Worm (Caenorhabditis elegans): ENCODE results near the gene M60.4.
A peak's percentile ranks its signal among the peaks of the same experiment; 100 is the strongest.

Gene M60.4

DNA sequence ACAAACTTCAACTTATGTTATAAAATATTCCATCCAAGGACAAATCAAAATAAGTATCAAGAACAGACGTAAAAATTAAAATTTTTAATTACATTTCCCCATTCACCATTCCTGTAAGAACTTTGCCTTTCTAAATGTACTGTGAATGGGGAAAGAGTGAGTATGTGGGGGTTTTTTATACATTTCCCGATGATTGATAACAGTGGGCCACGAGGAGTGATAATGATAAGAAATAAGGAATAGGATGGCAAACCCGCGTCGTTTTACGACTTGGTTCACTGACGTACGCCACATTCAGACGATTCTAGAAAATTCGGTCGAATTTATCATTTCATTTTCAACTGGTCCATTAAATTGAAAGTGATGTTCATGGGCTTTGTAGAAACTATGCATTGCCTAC, 25.1 kb downstream of the M60.4 start, which contains the start of gene cdd-1:
Gene cdd-1, minus strand, starts transcription at position 151 of the 400 bp plus-strand sequence.
- TF ChIP-seq med-1 (GFP tag; optimal IDR thresholded peaks at IDR 0.05; ENCODE audit: insufficient read depth) (no peak), klf-2 (GFP tag; conservative IDR thresholded peaks at IDR 0.05) (no peak), T22C8.4 (GFP tag; IDR thresholded peaks at IDR 0.05) (no peak), cog-1 (tag; optimal IDR thresholded peaks at IDR 0.05) (no peak), ref-1 (GFP tag; conservative IDR thresholded peaks at IDR 0.05) (no peak), flt-1 (GFP tag; IDR thresholded peaks at IDR 0.05) (no peak), ztf-23 (GFP tag; IDR thresholded peaks at IDR 0.05) (no peak), tab-1 (GFP tag; IDR thresholded peaks at IDR 0.05) (no peak), ztf-29 (GFP tag; IDR thresholded peaks at IDR 0.05) (no peak)

DNA sequence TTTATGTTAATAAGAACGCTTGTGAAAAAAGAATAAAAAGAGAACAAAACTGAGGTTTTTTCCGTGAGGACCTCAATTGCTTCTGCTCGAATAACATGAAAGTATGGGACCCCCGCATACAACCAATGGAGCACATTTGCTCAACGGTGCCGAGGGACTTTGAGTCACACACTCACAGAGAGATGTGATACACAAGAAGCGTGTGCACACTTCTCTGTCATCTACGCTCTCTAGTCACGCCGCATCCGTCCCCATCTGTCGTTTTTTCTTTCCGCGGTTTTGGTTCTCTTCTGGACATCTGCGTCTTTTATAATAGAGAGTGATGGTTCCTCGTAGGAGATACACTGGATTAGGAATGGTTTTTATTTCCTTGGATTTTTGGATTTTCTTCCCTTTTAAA, 30.2 kb downstream of the M60.4 start:
- TF ChIP-seq ref-1 (GFP tag; conservative IDR thresholded peaks at IDR 0.05), result no peak
- no peak for TF ChIP-seq ztf-29 (GFP tag; IDR thresholded peaks at IDR 0.05)
- no peak for TF ChIP-seq klf-2 (GFP tag; conservative IDR thresholded peaks at IDR 0.05)

DNA sequence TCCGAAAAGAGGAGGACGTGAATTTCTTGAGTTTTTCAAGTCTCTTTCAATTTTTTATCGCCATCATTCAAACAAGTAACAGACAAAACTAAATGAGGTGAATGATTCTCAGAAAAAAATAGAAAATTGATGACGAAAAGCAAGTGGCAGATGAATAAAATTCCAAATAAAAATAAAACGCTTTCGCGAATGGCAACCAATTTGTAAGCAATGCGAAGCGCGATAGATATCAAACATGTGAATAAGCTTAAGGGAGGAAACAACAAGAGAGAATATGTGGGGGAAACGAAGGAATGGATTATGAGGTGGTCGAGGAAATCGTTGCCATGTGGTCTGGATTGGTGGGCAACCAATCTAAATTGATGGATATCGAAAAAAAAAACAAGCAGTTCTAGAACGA, 31.6 kb downstream of the M60.4 start:
- TF ChIP-seq T22C8.4 (GFP tag; IDR thresholded peaks at IDR 0.05), result no peak
- TF ChIP-seq ztf-29 (GFP tag; IDR thresholded peaks at IDR 0.05), result no peak
- TF ChIP-seq tab-1 (GFP tag; IDR thresholded peaks at IDR 0.05), result no peak
- TF ChIP-seq cog-1 (tag; optimal IDR thresholded peaks at IDR 0.05), result no peak
- no peak for TF ChIP-seq ref-1 (GFP tag; conservative IDR thresholded peaks at IDR 0.05)
- no peak for TF ChIP-seq klf-2 (GFP tag; conservative IDR thresholded peaks at IDR 0.05)
- TF ChIP-seq ztf-23 (GFP tag; IDR thresholded peaks at IDR 0.05), result no peak
- no peak for TF ChIP-seq med-1 (GFP tag; optimal IDR thresholded peaks at IDR 0.05; ENCODE audit: insufficient read depth)
- TF ChIP-seq flt-1 (GFP tag; IDR thresholded peaks at IDR 0.05), result no peak

DNA sequence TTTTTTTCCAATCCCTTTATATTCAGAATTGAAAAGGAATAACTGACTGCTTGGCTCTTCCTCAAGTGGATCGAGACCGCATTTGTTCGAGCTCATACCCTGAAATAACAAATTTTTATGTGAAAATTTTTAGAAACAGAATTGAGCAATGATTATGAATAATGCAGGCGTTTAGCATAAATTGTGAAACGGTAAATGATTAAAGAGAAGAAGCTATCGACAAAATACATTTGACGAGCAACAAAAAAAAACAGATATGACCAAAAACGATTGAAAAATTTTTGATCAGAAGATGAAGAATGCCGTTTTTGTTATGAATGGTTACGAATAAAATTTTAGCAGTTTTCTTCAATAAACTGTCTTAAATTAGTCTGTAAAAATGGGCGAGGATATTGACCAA, 32.4 kb downstream of the M60.4 start, which contains the start of gene C17H11.6:
Gene C17H11.6, minus strand, starts transcription at position 101 of the 400 bp plus-strand sequence.
- no peak for TF ChIP-seq ref-1 (GFP tag; conservative IDR thresholded peaks at IDR 0.05)
- no peak for TF ChIP-seq med-1 (GFP tag; optimal IDR thresholded peaks at IDR 0.05; ENCODE audit: insufficient read depth)
- TF ChIP-seq flt-1 (GFP tag; IDR thresholded peaks at IDR 0.05), result no peak
- no peak for TF ChIP-seq T22C8.4 (GFP tag; IDR thresholded peaks at IDR 0.05)
- no peak for TF ChIP-seq klf-2 (GFP tag; conservative IDR thresholded peaks at IDR 0.05)
- no peak for TF ChIP-seq tab-1 (GFP tag; IDR thresholded peaks at IDR 0.05)
- no peak for TF ChIP-seq cog-1 (tag; optimal IDR thresholded peaks at IDR 0.05)
- no peak for TF ChIP-seq ztf-29 (GFP tag; IDR thresholded peaks at IDR 0.05)
- no peak for TF ChIP-seq ztf-23 (GFP tag; IDR thresholded peaks at IDR 0.05)

DNA sequence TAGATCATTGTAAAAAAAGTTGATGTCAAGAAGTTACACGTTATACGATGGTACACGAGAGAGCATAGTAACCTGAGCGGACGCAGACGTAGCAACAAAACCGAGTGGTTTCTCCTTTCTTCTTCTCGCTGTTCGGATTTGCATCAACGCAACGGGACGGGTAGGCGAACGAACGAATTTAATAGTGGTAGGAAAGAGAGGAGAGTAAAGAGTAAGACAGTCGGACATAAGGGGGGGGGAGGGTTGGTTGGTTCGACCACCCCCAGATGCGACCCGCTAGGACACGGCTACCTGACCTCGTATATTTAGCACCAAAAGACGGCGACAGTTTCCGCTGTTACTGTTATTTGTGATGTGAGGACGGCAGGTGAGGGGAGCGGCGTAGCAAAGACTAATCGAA, 34.9 kb downstream of the M60.4 start:
- TF ChIP-seq ztf-29 (GFP tag; IDR thresholded peaks at IDR 0.05) (no peak), flt-1 (GFP tag; IDR thresholded peaks at IDR 0.05) (0 out of 2 replicates have a peak, but pooled peaks have one; percentile 57)

DNA sequence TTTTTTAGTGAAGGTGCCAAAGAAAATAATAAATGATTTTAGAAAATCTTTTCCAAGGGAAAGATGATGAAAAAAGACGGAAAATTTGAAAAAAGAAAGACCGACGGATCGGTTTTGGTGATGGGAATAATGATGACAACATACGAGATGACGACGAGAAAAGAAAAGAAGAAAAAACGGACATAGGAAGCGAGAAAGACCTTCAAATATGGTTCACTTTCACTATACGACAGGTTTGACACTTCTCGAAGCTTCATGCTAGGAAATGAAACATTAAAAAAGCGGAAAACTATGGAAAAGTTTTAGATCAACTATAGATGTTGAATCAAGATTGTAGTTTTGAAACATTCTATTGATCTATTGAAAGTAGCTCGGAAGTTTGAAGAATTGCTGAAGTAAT, 35.9 kb downstream of the M60.4 start:
- TF ChIP-seq ztf-23 (GFP tag; IDR thresholded peaks at IDR 0.05) (no peak), ref-1 (GFP tag; conservative IDR thresholded peaks at IDR 0.05) (no peak), ztf-29 (GFP tag; IDR thresholded peaks at IDR 0.05) (no peak), flt-1 (GFP tag; IDR thresholded peaks at IDR 0.05) (no peak), T22C8.4 (GFP tag; IDR thresholded peaks at IDR 0.05) (no peak), tab-1 (GFP tag; IDR thresholded peaks at IDR 0.05) (no peak), cog-1 (tag; optimal IDR thresholded peaks at IDR 0.05) (no peak), klf-2 (GFP tag; conservative IDR thresholded peaks at IDR 0.05) (no peak), med-1 (GFP tag; optimal IDR thresholded peaks at IDR 0.05; ENCODE audit: insufficient read depth) (no peak)

DNA sequence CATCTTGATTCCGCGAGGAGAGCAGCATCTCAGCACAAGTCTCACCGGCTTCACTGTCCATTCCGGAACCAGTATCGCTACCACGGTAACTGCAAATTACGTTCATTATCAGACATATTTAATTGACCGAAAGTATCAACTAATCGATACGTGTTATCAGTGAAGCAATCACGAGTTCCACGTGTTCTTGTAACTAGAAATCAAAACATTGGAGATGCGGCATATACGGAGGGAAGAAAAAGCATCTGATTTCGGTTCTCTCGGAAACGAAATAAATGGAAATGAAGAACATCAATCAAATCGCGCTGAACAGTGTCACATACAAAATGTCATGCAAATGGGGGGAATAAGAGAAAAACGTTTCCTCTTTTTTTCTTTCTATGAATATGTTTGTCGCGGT, 42.9 kb downstream of the M60.4 start:
- no peak for TF ChIP-seq tab-1 (GFP tag; IDR thresholded peaks at IDR 0.05)
- no peak for TF ChIP-seq ref-1 (GFP tag; conservative IDR thresholded peaks at IDR 0.05)
- no peak for TF ChIP-seq klf-2 (GFP tag; conservative IDR thresholded peaks at IDR 0.05)
- TF ChIP-seq ztf-29 (GFP tag; IDR thresholded peaks at IDR 0.05), result no peak
- no peak for TF ChIP-seq med-1 (GFP tag; optimal IDR thresholded peaks at IDR 0.05; ENCODE audit: insufficient read depth)
- TF ChIP-seq flt-1 (GFP tag; IDR thresholded peaks at IDR 0.05), result no peak
- TF ChIP-seq ztf-23 (GFP tag; IDR thresholded peaks at IDR 0.05), result no peak

DNA sequence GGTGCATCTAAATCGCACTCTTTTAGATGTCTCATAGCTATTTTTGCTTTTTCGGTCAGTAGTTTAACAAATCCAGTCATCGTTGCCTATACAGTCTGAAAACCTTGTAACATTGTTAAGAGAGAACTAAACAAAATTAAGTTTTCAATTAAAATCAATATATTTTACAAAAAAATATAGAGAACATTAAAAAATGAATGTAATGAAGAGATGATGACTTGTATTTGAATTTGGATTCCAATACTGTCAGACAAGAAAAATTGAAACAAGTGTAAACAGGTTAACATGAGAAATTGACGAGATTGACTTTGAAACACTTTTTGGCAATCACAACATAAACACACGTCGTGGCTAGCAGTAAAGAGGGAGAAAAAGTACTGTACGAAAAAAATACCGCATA, 51.1 kb downstream of the M60.4 start, which contains the start of gene C17H11.5:
Gene C17H11.5, minus strand, starts transcription at position 101 of the 400 bp plus-strand sequence.
- no peak for TF ChIP-seq T22C8.4 (GFP tag; IDR thresholded peaks at IDR 0.05)
- no peak for TF ChIP-seq cog-1 (tag; optimal IDR thresholded peaks at IDR 0.05)
- TF ChIP-seq ref-1 (GFP tag; conservative IDR thresholded peaks at IDR 0.05), result no peak
- TF ChIP-seq klf-2 (GFP tag; conservative IDR thresholded peaks at IDR 0.05), result no peak
- no peak for TF ChIP-seq flt-1 (GFP tag; IDR thresholded peaks at IDR 0.05)
- TF ChIP-seq tab-1 (GFP tag; IDR thresholded peaks at IDR 0.05), result no peak
- no peak for TF ChIP-seq ztf-29 (GFP tag; IDR thresholded peaks at IDR 0.05)
- no peak for TF ChIP-seq med-1 (GFP tag; optimal IDR thresholded peaks at IDR 0.05; ENCODE audit: insufficient read depth)
- no peak for TF ChIP-seq ztf-23 (GFP tag; IDR thresholded peaks at IDR 0.05)
